Worm (Caenorhabditis elegans) whole organism, L4/young adult: Measurements from ENCODE around the gene sec-16A.1.

Experiments used
- W03F9.2 ChIP-seq: fragments of 150-350 bp; optimal IDR thresholded peaks from 2 replicates; lab custom pipeline; 2014; ENCODE audit warnings: missing biosample characterization, missing genetic modification characterization
- him-1 ChIP-seq: sonication (generic microtip); optimal IDR thresholded peaks from 2 replicates; lab custom pipeline; 2016; ENCODE audit warnings: missing genotype, missing genetic modification reagents, missing genetic modification characterization, missing compliant biosample characterization

ce11 chrIII:9154766-9155165, 29.1 kb downstream of the sec-16A.1 start, which contains the start of gene irld-34:
- TF ChIP-seq W03F9.2 (no peak), him-1 (tag; lab: Kevin White, UChicago) (no peak)
